Worm (Caenorhabditis elegans) whole organism, L3 larva: ENCODE results near the gene ucr-2.2.

Experiments
- fkh-10 ChIP-seq: sonication (generic microtip); optimal IDR thresholded peaks from 2 replicates; lab custom pipeline; 2017; ENCODE audit warnings: missing biosample characterization, missing genetic modification reagents, missing genetic modification characterization
- fos-1 ChIP-seq: fragments of 150-350 bp; optimal IDR thresholded peaks from 2 replicates; lab custom pipeline; 2014; ENCODE audit warnings: missing biosample characterization, missing genetic modification characterization
- nhr-25 ChIP-seq: sonication (generic microtip); optimal IDR thresholded peaks from 2 replicates; lab custom pipeline; 2017; ENCODE audit warnings: missing biosample characterization, missing genetic modification characterization

- TF ChIP-seq fos-1 (no peak), nhr-25 (tag; lab: Kevin White, UChicago) (no peak), fkh-10 (GFP tag; lab: Kevin White, UChicago) (no peak)
Observed at ce11 chrX:15126736-15127135, 47.0 kb upstream of the ucr-2.2 start.
